Fruit fly (Drosophila melanogaster): ENCODE results near the gene Ctr1C.

Gene Ctr1C

dm6 chr3R:30946352-30946751 is 17.8 kb downstream of the Ctr1C start:
- no peak for TF ChIP-seq p53 (GFP tag; optimal IDR thresholded peaks at IDR 0.05)
- TF ChIP-seq Dref (GFP tag; IDR thresholded peaks at IDR 0.05), result 0 out of 2 replicates have a peak, but pooled peaks have one; percentile 25
- peak; percentile 4 for TF ChIP-seq CoRest (tag; optimal IDR thresholded peaks at IDR 0.05)
- TF ChIP-seq abd-A (tag; optimal IDR thresholded peaks at IDR 0.05), result peak; percentile 14
- peak; percentile 47; the same call in 1 of the 2 replicates for TF ChIP-seq CG3847 (GFP tag; IDR thresholded peaks at IDR 0.05)
- TF ChIP-seq CG43689 (GFP tag; IDR thresholded peaks at IDR 0.05), result no peak
- peak; percentile 47 for TF ChIP-seq CG2116 (GFP tag; optimal IDR thresholded peaks at IDR 0.05)
- peak; percentile 53; the same call in 2 of the 3 replicates for TF ChIP-seq CG6791 (GFP tag; IDR thresholded peaks at IDR 0.05; ENCODE audit: partially characterized antibody)
- TF ChIP-seq bbx (GFP tag; IDR thresholded peaks at IDR 0.05; ENCODE audit: partially characterized antibody), result no peak
- TF ChIP-seq CG17829 (tag; optimal IDR thresholded peaks at IDR 0.05), result peak; percentile 15
- TF ChIP-seq E2f2 (GFP tag; IDR thresholded peaks at IDR 0.05), result peak; percentile 84
- peak; percentile 82 for TF ChIP-seq CTCF (GFP tag; optimal IDR thresholded peaks at IDR 0.05)
- peak; percentile 48 for TF ChIP-seq Hmr (GFP tag; optimal IDR thresholded peaks at IDR 0.05)
- no peak for TF ChIP-seq CG13775 (GFP tag; optimal IDR thresholded peaks at IDR 0.05)
- peak; percentile 81 to 99 for TF ChIP-seq insv (GFP tag; optimal IDR thresholded peaks at IDR 0.05)
- peak; percentile 20 for TF ChIP-seq CG11504 (tag; optimal IDR thresholded peaks at IDR 0.05)
- peak; percentile 95 for TF ChIP-seq pita (GFP tag; optimal IDR thresholded peaks at IDR 0.05)
- TF ChIP-seq phol (tag; optimal IDR thresholded peaks at IDR 0.05), result peak; percentile 22
- peak; percentile 27 for TF ChIP-seq BEAF-32 (GFP tag; optimal IDR thresholded peaks at IDR 0.05)
- peak; percentile 78 for TF ChIP-seq Lhr (GFP tag; optimal IDR thresholded peaks at IDR 0.05)
- peak; percentile 56 for TF ChIP-seq CG10267 (tag; optimal IDR thresholded peaks at IDR 0.05)
- peak; percentile 49; the same call in 2 of the 3 replicates for TF ChIP-seq knrl (GFP tag; IDR thresholded peaks at IDR 0.05; ENCODE audit: partially characterized antibody)
- TF ChIP-seq trem (tag; optimal IDR thresholded peaks at IDR 0.05), result peak; percentile 62
- peak; percentile 41 for TF ChIP-seq HmgD (GFP tag; optimal IDR thresholded peaks at IDR 0.05)
- peak; percentile 34; the same call in 1 of the 2 replicates for TF ChIP-seq Bgb (GFP tag; IDR thresholded peaks at IDR 0.05; ENCODE audit: partially characterized antibody)
- peak; percentile 5 for TF ChIP-seq CG15696 (tag; optimal IDR thresholded peaks at IDR 0.05)
- no peak for TF ChIP-seq Awh (GFP tag; IDR thresholded peaks at IDR 0.05)
- TF ChIP-seq amos (GFP tag; IDR thresholded peaks at IDR 0.05; ENCODE audit: partially characterized antibody), result peak; percentile 63; the same call in 1 of the 2 replicates
- TF ChIP-seq pzg (GFP tag; optimal IDR thresholded peaks at IDR 0.05), result peak; percentile 48
- no peak for TF ChIP-seq CG9215 (GFP tag; IDR thresholded peaks at IDR 0.05)
- TF ChIP-seq stwl (tag; optimal IDR thresholded peaks at IDR 0.05), result peak; percentile 77
- no peak for TF ChIP-seq CG14050 (GFP tag; IDR thresholded peaks at IDR 0.05)
- peak; percentile 39 for TF ChIP-seq CG1603 (tag; optimal IDR thresholded peaks at IDR 0.05)
- no peak for TF ChIP-seq nmo (GFP tag; optimal IDR thresholded peaks at IDR 0.05)
- 0 out of 4 replicates have a peak, but pooled peaks have one; percentile 13 for TF ChIP-seq chinmo (GFP tag; IDR thresholded peaks at IDR 0.05; ENCODE audit: partially characterized antibody)
- peak; percentile 38 for TF ChIP-seq CG33213 (GFP tag; optimal IDR thresholded peaks at IDR 0.05)
- no peak for TF ChIP-seq Usf (GFP tag; optimal IDR thresholded peaks at IDR 0.05)
- TF ChIP-seq Opbp (GFP tag; IDR thresholded peaks at IDR 0.05; ENCODE audit: partially characterized antibody), result 0 out of 3 replicates have a peak, but pooled peaks have one; percentile 6
- peak; percentile 75 for TF ChIP-seq Dp (GFP tag; optimal IDR thresholded peaks at IDR 0.05)
- TF ChIP-seq Sry-δ (GFP tag; optimal IDR thresholded peaks at IDR 0.05), result peak; percentile 47
- TF ChIP-seq CG14710 (tag; optimal IDR thresholded peaks at IDR 0.05), result peak; percentile 54
- TF ChIP-seq Ets65A (GFP tag), result peak; percentile 61
- TF ChIP-seq gfzf (GFP tag; optimal IDR thresholded peaks at IDR 0.05), result peak; percentile 15
- peak; percentile 63 for TF ChIP-seq zen (tag; optimal IDR thresholded peaks at IDR 0.05)
- TF ChIP-seq CG15601 (tag; optimal IDR thresholded peaks at IDR 0.05), result peak; percentile 48
- TF ChIP-seq CG2712 (tag; optimal IDR thresholded peaks at IDR 0.05), result no peak

Measured in whole organism, embryonic.